Fruit fly (Drosophila melanogaster) whole organism, embryonic: ENCODE results near the gene CG4393.
A peak's percentile ranks its signal among the peaks of the same experiment; 100 is the strongest.

Experiments used
- CG1233 ChIP-seq: fragments of 200-800 bp; sonication (Bioruptor generic); optimal IDR thresholded peaks from 4 replicates; lab custom pipeline; 2018; ENCODE audit warnings: missing biosample characterization, mild to moderate bottlenecking, missing genetic modification characterization
- CG13424 ChIP-seq: fragments of 200-800 bp; sonication (Bioruptor generic); optimal IDR thresholded peaks from 2 replicates; lab custom pipeline; 2019; ENCODE audit warnings: missing biosample characterization, mild to moderate bottlenecking, missing genetic modification characterization, moderate library complexity
- CG13894 ChIP-seq: fragments of 200-800 bp; sonication (Bioruptor generic); optimal IDR thresholded peaks from 3 replicates; lab custom pipeline; 2018; ENCODE audit warnings: missing biosample characterization, mild to moderate bottlenecking, missing genetic modification characterization, moderate library complexity
- CG14710 ChIP-seq: fragments of 200-800 bp; sonication (Bioruptor generic); optimal IDR thresholded peaks from 3 replicates; lab custom pipeline; 2019; ENCODE audit warnings: missing biosample characterization, mild to moderate bottlenecking, missing genetic modification characterization, moderate library complexity
- CG15073 ChIP-seq: fragments of 200-800 bp; sonication (Bioruptor generic); optimal IDR thresholded peaks from 2 replicates; lab custom pipeline; 2016; ENCODE audit warnings: missing biosample characterization, missing genetic modification characterization
- CG16863 ChIP-seq: fragments of 200-800 bp; sonication (Bioruptor generic); optimal IDR thresholded peaks from 3 replicates; lab custom pipeline; 2016; ENCODE audit warnings: missing biosample characterization, missing genetic modification characterization
- CG17359 ChIP-seq: fragments of 200-800 bp; sonication (Bioruptor generic); optimal IDR thresholded peaks from 3 replicates; lab custom pipeline; 2018; ENCODE audit warnings: missing biosample characterization, mild to moderate bottlenecking, missing genetic modification characterization, moderate library complexity
- CG2116 ChIP-seq: fragments of 200-800 bp; sonication (Bioruptor generic); optimal IDR thresholded peaks from 3 replicates; lab custom pipeline; 2018; ENCODE audit warnings: missing biosample characterization, mild to moderate bottlenecking, missing genetic modification characterization
- CG31365 ChIP-seq: fragments of 200-800 bp; sonication (Bioruptor generic); optimal IDR thresholded peaks from 2 replicates; lab custom pipeline; 2018; ENCODE audit warnings: missing biosample characterization, mild to moderate bottlenecking, missing genetic modification characterization
- CG3407 ChIP-seq: fragments of 200-800 bp; sonication (Bioruptor generic); optimal IDR thresholded peaks from 2 replicates; lab custom pipeline; 2018; ENCODE audit warnings: missing biosample characterization, mild to moderate bottlenecking, missing genetic modification characterization
- CG4820 ChIP-seq: fragments of 200-800 bp; sonication (Bioruptor generic); optimal IDR thresholded peaks from 3 replicates; lab custom pipeline; 2016; ENCODE audit warnings: missing biosample characterization, missing genetic modification characterization
- CG5953 ChIP-seq: fragments of 200-800 bp; sonication (Bioruptor generic); IDR thresholded peaks from 2 replicates; pipeline ENCODE4 v1.3.6; 2022; ENCODE audit warnings: missing biosample characterization, missing genetic modification characterization
- CG6765 ChIP-seq: fragments of 200-800 bp; sonication (Bioruptor generic); optimal IDR thresholded peaks from 3 replicates; lab custom pipeline; 2017; ENCODE audit warnings: missing biosample characterization, mild to moderate bottlenecking, missing genetic modification characterization
- CG8765 ChIP-seq: fragments of 200-800 bp; sonication (Bioruptor generic); IDR thresholded peaks from 2 replicates; pipeline ENCODE4 v1.3.6; 2022; ENCODE audit warnings: missing biosample characterization, missing genetic modification characterization
- CHES-1-like ChIP-seq: fragments of 200-800 bp; sonication (Bioruptor generic); optimal IDR thresholded peaks from 2 replicates; lab custom pipeline; 2016; ENCODE audit warnings: missing biosample characterization, missing genetic modification characterization
- CTCF ChIP-seq: fragments of 200-800 bp; sonication (Bioruptor generic); optimal IDR thresholded peaks from 2 replicates; lab custom pipeline; 2017; ENCODE audit warnings: missing biosample characterization, mild to moderate bottlenecking, missing genetic modification characterization, moderate library complexity
- D19A ChIP-seq: fragments of 200-800 bp; optimal IDR thresholded peaks from 3 replicates; lab custom pipeline; 2019; ENCODE audit warnings: missing biosample characterization, mild to moderate bottlenecking, missing genetic modification characterization, moderate library complexity
- Deaf1 ChIP-seq: fragments of 200-800 bp; optimal IDR thresholded peaks from 3 replicates; lab custom pipeline; 2019; ENCODE audit warnings: missing biosample characterization, mild to moderate bottlenecking, missing genetic modification characterization, moderate library complexity
- Doc3 ChIP-seq: fragments of 200-800 bp; sonication (Bioruptor generic); IDR thresholded peaks from 3 replicates; pipeline ENCODE4 v1.3.6; 2022; ENCODE audit warnings: missing biosample characterization, missing genetic modification characterization; ENCODE audit not compliant: partially characterized antibody
- MESR4 ChIP-seq: fragments of 200-800 bp; sonication (Bioruptor generic); optimal IDR thresholded peaks from 2 replicates; lab custom pipeline; 2018; ENCODE audit warnings: missing biosample characterization, mild to moderate bottlenecking, missing genetic modification characterization, moderate library complexity
- Poxn ChIP-seq: fragments of 200-800 bp; sonication (Bioruptor generic); IDR thresholded peaks from 2 replicates; pipeline ENCODE4 v1.3.6; 2022; ENCODE audit warnings: missing biosample characterization, missing genetic modification characterization
- Xbp1 ChIP-seq: fragments of 200-800 bp; sonication (Bioruptor generic); optimal IDR thresholded peaks from 3 replicates; lab custom pipeline; 2016; ENCODE audit warnings: missing biosample characterization, mild to moderate bottlenecking, missing genetic modification characterization
- YL-1 ChIP-seq: fragments of 200-800 bp; sonication (Bioruptor generic); optimal IDR thresholded peaks from 3 replicates; lab custom pipeline; 2017; ENCODE audit warnings: missing biosample characterization, mild to moderate bottlenecking, missing genetic modification characterization
- ab ChIP-seq: fragments of 200-800 bp; sonication (Bioruptor generic); optimal IDR thresholded peaks from 2 replicates; lab custom pipeline; 2016; ENCODE audit warnings: missing biosample characterization, missing genetic modification characterization
- ap ChIP-seq: fragments of 200-800 bp; sonication (Bioruptor generic); IDR thresholded peaks from 2 replicates; pipeline ENCODE4 v1.3.6; 2022; ENCODE audit warnings: missing biosample characterization, missing genetic modification characterization
- ase ChIP-seq: fragments of 200-800 bp; sonication (Bioruptor generic); IDR thresholded peaks from 3 replicates; pipeline ENCODE4 v1.3.6; 2022; ENCODE audit warnings: missing biosample characterization, missing genetic modification characterization
- caup ChIP-seq: fragments of 200-800 bp; sonication (Bioruptor generic); optimal IDR thresholded peaks from 3 replicates; lab custom pipeline; 2017; ENCODE audit warnings: missing biosample characterization, mild to moderate bottlenecking, missing genetic modification characterization, moderate library complexity; ENCODE audit not compliant: severe bottlenecking
- crol ChIP-seq: fragments of 200-800 bp; sonication (Bioruptor generic); IDR thresholded peaks from 2 replicates; pipeline ENCODE4 v1.3.6; 2022; ENCODE audit warnings: missing biosample characterization, missing genetic modification characterization
- dpn ChIP-seq, 2 experiments: fragments of 200-800 bp; sonication (Bioruptor generic); optimal IDR thresholded peaks; 3 replicates each; lab custom pipeline; 2016; ENCODE audit warnings: missing biosample characterization in 2 of 2, missing genetic modification characterization in 2 of 2
- dysf ChIP-seq: fragments of 200-800 bp; sonication (Bioruptor generic); IDR thresholded peaks from 3 replicates; pipeline ENCODE4 v1.3.6; 2022; ENCODE audit warnings: missing biosample characterization, missing genetic modification characterization
- eve ChIP-seq, 2 experiments: fragments of >200 bp; optimal IDR thresholded peaks; 2 replicates each; lab custom pipeline; 2017; ENCODE audit warnings: missing biosample characterization in 2 of 2, missing genetic modification characterization in 2 of 2
- fru ChIP-seq: fragments of >200 bp; optimal IDR thresholded peaks from 2 replicates; lab custom pipeline; 2017
- gce ChIP-seq: fragments of 200-800 bp; sonication (Bioruptor generic); IDR thresholded peaks from 3 replicates; pipeline ENCODE4 v1.3.6; 2022; ENCODE audit warnings: missing biosample characterization, missing genetic modification characterization
- gt ChIP-seq: fragments of 200-800 bp; sonication (Bioruptor generic); IDR thresholded peaks from 2 replicates; pipeline ENCODE4 v1.3.6; 2022; ENCODE audit warnings: missing biosample characterization, missing genetic modification characterization
- ind ChIP-seq: fragments of 200-800 bp; sonication (Bioruptor generic); optimal IDR thresholded peaks from 3 replicates; lab custom pipeline; 2016; ENCODE audit warnings: missing biosample characterization, missing genetic modification characterization
- kni ChIP-seq: fragments of 200-800 bp; sonication (Bioruptor generic); optimal IDR thresholded peaks from 3 replicates; lab custom pipeline; 2017; ENCODE audit warnings: mild to moderate bottlenecking, missing biosample characterization, missing genetic modification reagents, missing genetic modification characterization
- lbe ChIP-seq: fragments of 200-800 bp; sonication (Bioruptor generic); optimal IDR thresholded peaks from 2 replicates; lab custom pipeline; 2016; ENCODE audit warnings: missing biosample characterization, mild to moderate bottlenecking, missing genetic modification characterization
- lilli ChIP-seq: fragments of 200-800 bp; sonication (Bioruptor generic); optimal IDR thresholded peaks from 3 replicates; lab custom pipeline; 2016; ENCODE audit warnings: missing biosample characterization, missing genetic modification characterization
- oc ChIP-seq: fragments of 200-800 bp; sonication (Bioruptor generic); optimal IDR thresholded peaks from 2 replicates; lab custom pipeline; 2018; ENCODE audit warnings: missing biosample characterization, mild to moderate bottlenecking, missing genetic modification characterization, moderate library complexity
- prd ChIP-seq, 3 experiments: fragments of >200 bp in 2 of 3; fragments of 200-800 bp in 1 of 3; sonication (Bioruptor generic) in 1 of 3; optimal IDR thresholded peaks in 2 of 3; IDR thresholded peaks in 1 of 3; 2 replicates in 2 of 3; 3 replicates in 1 of 3; pipeline versions ENCODE4 v1.3.6 to Lab custom; 2017 to 2022; ENCODE audit warnings: missing biosample characterization in 1 of 3, missing genetic modification characterization in 1 of 3
- pros ChIP-seq: fragments of 200-800 bp; sonication (Bioruptor generic); optimal IDR thresholded peaks from 3 replicates; lab custom pipeline; 2019; ENCODE audit warnings: missing biosample characterization, mild to moderate bottlenecking, missing genetic modification characterization, moderate library complexity
- psq ChIP-seq: fragments of 200-800 bp; sonication (Bioruptor generic); optimal IDR thresholded peaks from 2 replicates; lab custom pipeline; 2017; ENCODE audit warnings: missing biosample characterization, missing genetic modification characterization
- pum ChIP-seq: fragments of 200-800 bp; sonication (Bioruptor generic); optimal IDR thresholded peaks from 2 replicates; lab custom pipeline; 2016; ENCODE audit warnings: missing biosample characterization, missing genetic modification characterization
- pzg ChIP-seq: fragments of 200-800 bp; sonication (Bioruptor generic); optimal IDR thresholded peaks from 3 replicates; lab custom pipeline; 2018; ENCODE audit warnings: missing biosample characterization, mild to moderate bottlenecking, missing genetic modification characterization, moderate library complexity
- ro ChIP-seq: fragments of 200-800 bp; sonication (Bioruptor generic); IDR thresholded peaks from 2 replicates; pipeline ENCODE4 v1.3.6; 2022; ENCODE audit warnings: missing biosample characterization, missing genetic modification characterization
- sna ChIP-seq: fragments of 200-800 bp; sonication (Bioruptor generic); IDR thresholded peaks from 2 replicates; pipeline ENCODE4 v1.3.6; 2022; ENCODE audit warnings: missing biosample characterization, missing genetic modification characterization; ENCODE audit not compliant: partially characterized antibody
- vnd ChIP-seq: fragments of 200-800 bp; sonication (Bioruptor generic); IDR thresholded peaks from 3 replicates; pipeline ENCODE4 v1.3.6; 2022; ENCODE audit warnings: missing biosample characterization, missing genetic modification characterization; ENCODE audit not compliant: partially characterized antibody
- wek ChIP-seq: fragments of 200-800 bp; sonication (Bioruptor generic); optimal IDR thresholded peaks from 3 replicates; lab custom pipeline; 2018; ENCODE audit warnings: missing biosample characterization, mild to moderate bottlenecking, missing genetic modification characterization, moderate library complexity
- wor ChIP-seq: fragments of 200-800 bp; sonication (Bioruptor generic); IDR thresholded peaks from 2 replicates; pipeline ENCODE4 v1.3.6; 2022; ENCODE audit warnings: missing biosample characterization, missing genetic modification characterization
- zen ChIP-seq: fragments of 200-800 bp; sonication (Bioruptor generic); optimal IDR thresholded peaks from 3 replicates; lab custom pipeline; 2018; ENCODE audit warnings: missing biosample characterization, mild to moderate bottlenecking, missing genetic modification characterization, moderate library complexity

CG4393 gene

dm6 chr3R:23326292-23326691, 58.3 kb downstream of the CG4393 start (continued):
- TF ChIP-seq CG3407 (peak; percentile 77), crol (GFP tag; lab: Robert Waterston, UW) (no peak), ab (GFP tag; lab: Kevin White, UChicago) (peak; percentile 83), wor (GFP tag; lab: Robert Waterston, UW) (peak; percentile 56; the same call in 1 of the 2 replicates), Deaf1 (tag; lab: Kevin White, UChicago) (peak; percentile 68), CG31365 (tag; lab: Kevin White, UChicago) (peak; percentile 47), CHES-1-like (GFP tag; lab: Kevin White, UChicago) (peak; percentile 74), kni (no peak), Doc3 (GFP tag; lab: Robert Waterston, UW) (no peak), CG2116 (GFP tag; lab: Kevin White, UChicago) (peak; percentile 39), ro (no peak), oc (peak; percentile 72), CG15073 (GFP tag; lab: Kevin White, UChicago) (no peak), eve (GFP tag; optimal IDR thresholded peaks at IDR 0.05; lab: Kevin White, UChicago) (peak in 1 of 2 experiments; percentile 84), lbe (GFP tag; lab: Kevin White, UChicago) (no peak), CG13894 (tag; lab: Kevin White, UChicago) (no peak), Xbp1 (GFP tag; lab: Kevin White, UChicago) (peak; percentile 85), CG1233 (GFP tag; lab: Kevin White, UChicago) (peak; percentile 79), wek (GFP tag; lab: Kevin White, UChicago) (peak; percentile 71), pum (GFP tag; lab: Kevin White, UChicago) (peak; percentile 90), psq (GFP tag; lab: Kevin White, UChicago) (peak; percentile 56), ap (GFP tag; lab: Robert Waterston, UW) (peak; percentile 71), zen (tag; lab: Kevin White, UChicago) (peak; percentile 75), pzg (no peak), sna (no peak), dysf (GFP tag; lab: Robert Waterston, UW) (peak; percentile 89), CG13424 (tag; lab: Kevin White, UChicago) (peak; percentile 79), lilli (GFP tag; lab: Kevin White, UChicago) (peak; percentile 87), D19A (tag; lab: Kevin White, UChicago) (peak; percentile 79), CG5953 (peak; percentile 58; the same call in 1 of the 2 replicates), dpn (GFP tag; optimal IDR thresholded peaks at IDR 0.05; lab: Kevin White, UChicago) (peak; percentile 85 to 88), gt (GFP tag; lab: Robert Waterston, UW) (peak; percentile 52; the same call in 1 of the 2 replicates), fru (lab: Kevin White, UChicago) (no peak), vnd (GFP tag; lab: Robert Waterston, UW) (no peak), caup (GFP tag; lab: Kevin White, UChicago) (peak; percentile 71), Poxn (GFP tag; lab: Robert Waterston, UW) (0 out of 2 replicates have a peak, but pooled peaks have one; percentile 25), ind (peak; percentile 79), MESR4 (GFP tag; lab: Kevin White, UChicago) (peak; percentile 34), CG17359 (tag; lab: Kevin White, UChicago) (peak; percentile 83), CTCF (GFP tag; lab: Kevin White, UChicago) (peak; percentile 35), CG8765 (GFP tag; lab: Robert Waterston, UW) (peak; percentile 77), YL-1 (GFP tag; lab: Kevin White, UChicago) (peak; percentile 38), pros (no peak), ase (GFP tag; lab: Robert Waterston, UW) (peak; percentile 63; the same call in 2 of the 3 replicates), CG4820 (peak; percentile 89), gce (GFP tag; lab: Robert Waterston, UW) (0 out of 3 replicates have a peak, but pooled peaks have one; percentile 47), CG6765 (GFP tag; lab: Kevin White, UChicago) (peak; percentile 41), prd (optimal IDR thresholded peaks at IDR 0.05; lab: Kevin White, UChicago) (no peak), prd (GFP tag; IDR thresholded peaks at IDR 0.05; lab: Robert Waterston, UW) (peak; percentile 87), CG16863 (GFP tag; lab: Kevin White, UChicago) (peak; percentile 83), CG14710 (tag; lab: Kevin White, UChicago) (peak; percentile 89)
